Worm (Caenorhabditis elegans) whole organism, L4 larva: ENCODE results near the gene nhr-128.

Experiments
- R02D3.7 ChIP-seq: fragments of 150-350 bp; sonication (generic microtip); optimal IDR thresholded peaks from 3 replicates; lab custom pipeline; 2014; ENCODE audit warnings: missing biosample characterization, missing genetic modification characterization
- dpl-1 ChIP-seq: fragments of 150-350 bp; optimal IDR thresholded peaks from 2 replicates; lab custom pipeline; 2014; ENCODE audit warnings: missing biosample characterization, missing genetic modification reagents, missing genetic modification characterization
- duxl-1 ChIP-seq: sonication (generic microtip); optimal IDR thresholded peaks from 2 replicates; lab custom pipeline; 2016; ENCODE audit warnings: mild to moderate bottlenecking, missing genetic modification characterization, moderate library complexity, missing compliant biosample characterization; ENCODE audit not compliant: poor library complexity
- madf-9 ChIP-seq: fragments of 200-800 bp; sonication (Bioruptor generic); conservative IDR thresholded peaks from 2 replicates; pipeline ENCODE4 v1.3.6; 2022; ENCODE audit warnings: missing genetic modification reagents, missing genetic modification characterization, missing compliant biosample characterization

DNA sequence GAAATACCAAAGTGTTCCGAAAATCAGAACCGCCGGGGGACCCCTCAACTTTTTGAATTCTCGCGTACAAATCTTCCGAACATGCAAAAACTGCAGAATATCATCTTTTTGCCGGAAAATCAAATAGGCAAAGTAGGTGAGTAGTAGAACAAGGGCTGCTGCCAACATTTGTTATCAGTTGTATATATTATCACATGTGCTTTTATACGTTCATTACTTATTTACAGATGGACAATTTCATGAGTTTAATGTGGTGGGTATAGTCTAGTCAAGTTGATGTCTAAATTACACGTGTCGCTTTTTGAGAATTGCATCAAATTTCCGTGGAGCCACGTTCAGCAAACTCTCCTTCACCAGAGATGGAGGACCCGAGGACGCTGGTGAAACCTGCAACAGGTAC lies 20.6 kb upstream of the nhr-128 start, which contains the start of gene cyp-32B1:
- TF ChIP-seq madf-9 (GFP tag; lab: Robert Waterston, UW) (no peak), dpl-1 (GFP tag; lab: Kevin White, UChicago) (no peak), duxl-1 (tag; lab: Kevin White, UChicago) (no peak), R02D3.7 (no peak)
